Worm (Caenorhabditis elegans): ENCODE data around the gene hmp-1.

ce11 chrV:11796343-11796742 is 49.3 kb upstream of the hmp-1 start:
- TF ChIP-seq nhr-11 (tag; optimal IDR thresholded peaks at IDR 0.05) (no peak), pqm-1 (tag; optimal IDR thresholded peaks at IDR 0.05) (no peak), lin-11 (tag; optimal IDR thresholded peaks at IDR 0.05) (no peak), fkh-6 (tag; optimal IDR thresholded peaks at IDR 0.05) (no peak), ama-1 (optimal IDR thresholded peaks at IDR 0.05) (no peak), Y22D7AL.16 (tag; optimal IDR thresholded peaks at IDR 0.05) (no peak)

Data from whole organism, late embryonic.